Worm (Caenorhabditis elegans) whole organism, L2 larva: ENCODE data around the gene F48E8.4.

Experiments used
- Y55F3AM.14 ChIP-seq: fragments of 200-800 bp; sonication (Bioruptor generic); optimal IDR thresholded peaks from 2 replicates; lab custom pipeline; 2018; ENCODE audit warnings: mild to moderate bottlenecking, missing genetic modification characterization, missing compliant biosample characterization
- dmd-4 ChIP-seq: sonication (generic microtip); optimal IDR thresholded peaks from 2 replicates; lab custom pipeline; 2017; ENCODE audit warnings: missing biosample characterization, missing genetic modification characterization
- elt-3 ChIP-seq: sonication (generic microtip); optimal IDR thresholded peaks from 2 replicates; lab custom pipeline; 2017; ENCODE audit warnings: missing biosample characterization, missing genetic modification characterization
- fos-1 ChIP-seq: fragments of 150-350 bp; optimal IDR thresholded peaks from 2 replicates; lab custom pipeline; 2014; ENCODE audit warnings: missing biosample characterization, missing genetic modification characterization
- lin-13 ChIP-seq: fragments of 150-350 bp; optimal IDR thresholded peaks from 2 replicates; lab custom pipeline; 2014; ENCODE audit warnings: missing biosample characterization, missing genetic modification reagents, missing genetic modification characterization
- lin-39 ChIP-seq: fragments of 150-350 bp; optimal IDR thresholded peaks from 2 replicates; lab custom pipeline; 2014; ENCODE audit warnings: missing biosample characterization, missing genetic modification reagents, missing genetic modification characterization
- mdl-1 ChIP-seq, 2 experiments: fragments of 150-350 bp in 1 of 2; sonication (generic microtip) in 1 of 2; optimal IDR thresholded peaks; 2 replicates each; lab custom pipeline; 2017; ENCODE audit warnings: missing biosample characterization in 2 of 2, missing genetic modification characterization in 2 of 2
- nhr-11 ChIP-seq: fragments of 150-350 bp; optimal IDR thresholded peaks from 2 replicates; lab custom pipeline; 2014; ENCODE audit warnings: missing biosample characterization, missing genetic modification characterization
- nhr-129 ChIP-seq: fragments of 150-350 bp; optimal IDR thresholded peaks from 2 replicates; lab custom pipeline; 2014; ENCODE audit warnings: missing biosample characterization, missing genetic modification characterization
- nhr-237 ChIP-seq: fragments of 150-350 bp; optimal IDR thresholded peaks from 2 replicates; lab custom pipeline; 2014; ENCODE audit warnings: missing biosample characterization, missing genetic modification characterization
- nhr-6 ChIP-seq: fragments of 150-350 bp; optimal IDR thresholded peaks from 2 replicates; lab custom pipeline; 2014; ENCODE audit warnings: missing biosample characterization, missing genetic modification characterization
- unc-62 ChIP-seq: fragments of 150-350 bp; optimal IDR thresholded peaks from 2 replicates; lab custom pipeline; 2014; ENCODE audit warnings: missing biosample characterization, missing genetic modification reagents, missing genetic modification characterization
- ztf-11 ChIP-seq: sonication (generic microtip); optimal IDR thresholded peaks from 2 replicates; lab custom pipeline; 2017; ENCODE audit warnings: missing biosample characterization, missing genetic modification characterization

ce11 chrIII:5483738-5484315, 30.4 kb downstream of the F48E8.4 start, which contains the start of the genes R02F2.7 and R02F2.4:
- TF ChIP-seq nhr-6 (tag; lab: Kevin White, UChicago) (no peak), lin-39 (tag; lab: Kevin White, UChicago) (no peak), unc-62 (GFP tag; lab: Kevin White, UChicago) (no peak), elt-3 (no peak), nhr-237 (no peak), nhr-11 (tag; lab: Kevin White, UChicago) (no peak), ztf-11 (tag; lab: Kevin White, UChicago) (no peak), fos-1 (no peak), dmd-4 (tag; lab: Kevin White, UChicago) (no peak), mdl-1 (tag; optimal IDR thresholded peaks at IDR 0.05; lab: Kevin White, UChicago) (no peak), nhr-129 (tag; lab: Kevin White, UChicago) (no peak), lin-13 (no peak), Y55F3AM.14 (GFP tag; lab: Kevin White, UChicago) (no peak)
